Worm (Caenorhabditis elegans) whole organism, late embryonic: ENCODE data around the gene tag-123.

Experiments used
- C08G9.2 ChIP-seq: sonication (generic microtip); optimal IDR thresholded peaks from 2 replicates; lab custom pipeline; 2016; ENCODE audit warnings: mild to moderate bottlenecking, missing genetic modification characterization, moderate library complexity, missing compliant biosample characterization
- C38D4.7 ChIP-seq: fragments of 200-800 bp; sonication (Bioruptor generic); optimal IDR thresholded peaks from 2 replicates; lab custom pipeline; 2018; ENCODE audit warnings: mild to moderate bottlenecking, missing genetic modification characterization, moderate library complexity, missing compliant biosample characterization
- F13H6.1 ChIP-seq: sonication (generic microtip); optimal IDR thresholded peaks from 2 replicates; lab custom pipeline; 2016; ENCODE audit warnings: missing genetic modification characterization, missing compliant biosample characterization
- K09A11.1 ChIP-seq: sonication (generic microtip); optimal IDR thresholded peaks from 2 replicates; lab custom pipeline; 2017; ENCODE audit warnings: antibody characterized with exemption, mild to moderate bottlenecking, missing genetic modification characterization, missing compliant biosample characterization; ENCODE audit not compliant: insufficient read depth
- T23F11.4 ChIP-seq: fragments of 200-800 bp; sonication (Bioruptor generic); optimal IDR thresholded peaks from 2 replicates; lab custom pipeline; 2018; ENCODE audit warnings: mild to moderate bottlenecking, missing genetic modification characterization, missing compliant biosample characterization
- Y22D7AL.16 ChIP-seq: sonication (generic microtip); optimal IDR thresholded peaks from 2 replicates; lab custom pipeline; 2016; ENCODE audit warnings: missing genetic modification characterization, missing compliant biosample characterization
- ahr-1 ChIP-seq: sonication (generic microtip); optimal IDR thresholded peaks from 2 replicates; lab custom pipeline; 2016; ENCODE audit warnings: missing genetic modification characterization, missing compliant biosample characterization
- ama-1 ChIP-seq: fragments of 150-350 bp; optimal IDR thresholded peaks from 2 replicates; lab custom pipeline; 2014
- ceh-14 ChIP-seq: sonication (generic microtip); optimal IDR thresholded peaks from 2 replicates; lab custom pipeline; 2016; ENCODE audit warnings: missing genotype, missing genetic modification characterization, missing compliant biosample characterization
- ceh-22 ChIP-seq: sonication (generic microtip); optimal IDR thresholded peaks from 2 replicates; lab custom pipeline; 2017; ENCODE audit warnings: missing biosample characterization, missing genetic modification characterization
- ceh-24 ChIP-seq: sonication (generic microtip); optimal IDR thresholded peaks from 2 replicates; lab custom pipeline; 2016; ENCODE audit warnings: mild to moderate bottlenecking, missing genetic modification characterization, missing compliant biosample characterization
- ceh-30 ChIP-seq: fragments of 150-350 bp; optimal IDR thresholded peaks from 2 replicates; lab custom pipeline; 2014; ENCODE audit warnings: missing biosample characterization, missing genetic modification characterization
- ceh-9 ChIP-seq: sonication (generic microtip); optimal IDR thresholded peaks from 2 replicates; lab custom pipeline; 2016; ENCODE audit warnings: mild to moderate bottlenecking, missing genetic modification characterization, inconsistent platforms, missing compliant biosample characterization
- dve-1 ChIP-seq: sonication (generic microtip); optimal IDR thresholded peaks from 2 replicates; lab custom pipeline; 2017; ENCODE audit warnings: antibody characterized with exemption, mild to moderate bottlenecking, missing genetic modification characterization, missing compliant biosample characterization
- elt-2 ChIP-seq: sonication (generic microtip); optimal IDR thresholded peaks from 2 replicates; lab custom pipeline; 2016; ENCODE audit warnings: missing genetic modification reagents, missing genetic modification characterization, missing compliant biosample characterization
- eyg-1 ChIP-seq: sonication (generic microtip); optimal IDR thresholded peaks from 2 replicates; lab custom pipeline; 2016; ENCODE audit warnings: missing genotype, missing genetic modification characterization, missing compliant biosample characterization
- fax-1 ChIP-seq: sonication (generic microtip); optimal IDR thresholded peaks from 2 replicates; lab custom pipeline; 2016; ENCODE audit warnings: missing genotype, missing genetic modification characterization, missing compliant biosample characterization
- fkh-10 ChIP-seq: fragments of 150-350 bp; optimal IDR thresholded peaks from 2 replicates; lab custom pipeline; 2014; ENCODE audit warnings: missing biosample characterization, missing genetic modification reagents, missing genetic modification characterization
- fkh-6 ChIP-seq: sonication (generic microtip); optimal IDR thresholded peaks from 2 replicates; lab custom pipeline; 2016; ENCODE audit warnings: missing genetic modification characterization, missing compliant biosample characterization
- hlh-15 ChIP-seq: sonication (generic microtip); optimal IDR thresholded peaks from 2 replicates; lab custom pipeline; 2016; ENCODE audit warnings: missing genetic modification characterization, missing compliant biosample characterization
- hlh-30 ChIP-seq: sonication (generic microtip); optimal IDR thresholded peaks from 2 replicates; lab custom pipeline; 2017; ENCODE audit warnings: antibody characterized with exemption, missing genetic modification characterization, missing compliant biosample characterization; ENCODE audit not compliant: insufficient read depth
- hlh-8 ChIP-seq: sonication (generic microtip); optimal IDR thresholded peaks from 2 replicates; lab custom pipeline; 2016; ENCODE audit warnings: missing genotype, missing genetic modification characterization, missing compliant biosample characterization
- lim-6 ChIP-seq: sonication (generic microtip); optimal IDR thresholded peaks from 2 replicates; lab custom pipeline; 2016; ENCODE audit warnings: missing genetic modification characterization, missing compliant biosample characterization
- madf-2 ChIP-seq: sonication (generic microtip); optimal IDR thresholded peaks from 2 replicates; lab custom pipeline; 2017; ENCODE audit warnings: missing genetic modification characterization, missing compliant biosample characterization
- mec-3 ChIP-seq: sonication (generic microtip); optimal IDR thresholded peaks from 2 replicates; lab custom pipeline; 2016; ENCODE audit warnings: borderline replicate concordance, missing genetic modification characterization, missing compliant biosample characterization
- nfya-1 ChIP-seq: sonication (generic microtip); optimal IDR thresholded peaks from 2 replicates; lab custom pipeline; 2017; ENCODE audit warnings: missing genetic modification characterization, mild to moderate bottlenecking, missing compliant biosample characterization, antibody characterized with exemption, moderate library complexity
- nhr-11 ChIP-seq: fragments of 150-350 bp; optimal IDR thresholded peaks from 2 replicates; lab custom pipeline; 2014; ENCODE audit warnings: missing biosample characterization, missing genetic modification characterization
- nhr-232 ChIP-seq: sonication (generic microtip); optimal IDR thresholded peaks from 2 replicates; lab custom pipeline; 2016; ENCODE audit warnings: missing genetic modification characterization, missing compliant biosample characterization
- npax-4 ChIP-seq: sonication (generic microtip); optimal IDR thresholded peaks from 2 replicates; lab custom pipeline; 2016; ENCODE audit warnings: missing genetic modification characterization, missing compliant biosample characterization
- pag-3 ChIP-seq: sonication (generic microtip); optimal IDR thresholded peaks from 2 replicates; lab custom pipeline; 2016; ENCODE audit warnings: missing compliant biosample characterization, missing genetic modification characterization, borderline replicate concordance
- pat-9 ChIP-seq: fragments of 200-800 bp; sonication (Bioruptor generic); optimal IDR thresholded peaks from 2 replicates; lab custom pipeline; 2018; ENCODE audit warnings: mild to moderate bottlenecking, missing genetic modification characterization, moderate library complexity, missing compliant biosample characterization
- pax-1 ChIP-seq: fragments of 150-350 bp; optimal IDR thresholded peaks from 2 replicates; lab custom pipeline; 2014; ENCODE audit warnings: missing biosample characterization, missing genetic modification characterization
- pqm-1 ChIP-seq: sonication (generic microtip); optimal IDR thresholded peaks from 2 replicates; lab custom pipeline; 2016; ENCODE audit warnings: missing genetic modification characterization, missing compliant biosample characterization
- pros-1 ChIP-seq: fragments of 150-350 bp; optimal IDR thresholded peaks from 2 replicates; lab custom pipeline; 2014; ENCODE audit warnings: missing biosample characterization, missing genetic modification reagents, missing genetic modification characterization
- ref-2 ChIP-seq: sonication (generic microtip); optimal IDR thresholded peaks from 2 replicates; lab custom pipeline; 2016; ENCODE audit warnings: missing genetic modification characterization, missing compliant biosample characterization
- rnt-1 ChIP-seq: sonication (generic microtip); optimal IDR thresholded peaks from 2 replicates; lab custom pipeline; 2016; ENCODE audit warnings: missing genetic modification characterization, missing compliant biosample characterization
- sdc-2 ChIP-seq: sonication (generic microtip); optimal IDR thresholded peaks from 2 replicates; lab custom pipeline; 2016; ENCODE audit warnings: missing genotype, missing genetic modification characterization, missing compliant biosample characterization
- sox-4 ChIP-seq: sonication (generic microtip); optimal IDR thresholded peaks from 2 replicates; lab custom pipeline; 2017; ENCODE audit warnings: mild to moderate bottlenecking, missing genetic modification characterization, inconsistent platforms, missing compliant biosample characterization
- syd-9 ChIP-seq: sonication (generic microtip); optimal IDR thresholded peaks from 2 replicates; lab custom pipeline; 2016; ENCODE audit warnings: mild to moderate bottlenecking, missing genetic modification characterization, moderate library complexity, missing compliant biosample characterization
- tbx-2 ChIP-seq: sonication (generic microtip); optimal IDR thresholded peaks from 2 replicates; lab custom pipeline; 2016; ENCODE audit warnings: missing genetic modification characterization, missing compliant biosample characterization
- unc-42 ChIP-seq: sonication (generic microtip); optimal IDR thresholded peaks from 2 replicates; lab custom pipeline; 2016; ENCODE audit warnings: missing genotype, missing genetic modification characterization, missing compliant biosample characterization
- unc-55 ChIP-seq: sonication (generic microtip); optimal IDR thresholded peaks from 2 replicates; lab custom pipeline; 2017; ENCODE audit warnings: missing biosample characterization, missing genetic modification reagents, missing genetic modification characterization
- zip-5 ChIP-seq: sonication (generic microtip); optimal IDR thresholded peaks from 2 replicates; lab custom pipeline; 2016; ENCODE audit warnings: missing genetic modification characterization, missing compliant biosample characterization
- ztf-16 ChIP-seq: sonication (generic microtip); optimal IDR thresholded peaks from 2 replicates; lab custom pipeline; 2017; ENCODE audit warnings: missing genetic modification characterization, missing compliant biosample characterization

The tag-123 gene

DNA sequence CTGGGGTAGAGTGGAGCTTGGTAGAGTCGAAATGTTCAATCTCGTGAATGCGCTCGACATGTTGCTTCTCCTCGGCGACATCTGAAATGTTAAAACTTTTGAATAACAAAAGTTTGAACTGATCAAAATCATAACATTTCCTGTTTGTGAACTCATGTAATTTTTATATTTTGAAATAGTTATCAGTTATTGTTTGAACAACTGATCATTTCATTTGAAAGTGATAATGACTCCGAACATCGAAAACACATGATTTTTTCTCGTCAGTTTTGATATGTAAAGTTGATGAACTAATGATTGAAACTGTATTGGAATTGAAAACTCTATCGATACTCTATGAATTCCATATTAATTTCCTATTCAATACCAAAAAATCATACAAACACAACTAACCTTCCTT, 1.3 kb upstream of the tag-123 start:
- TF ChIP-seq ceh-9 (tag; lab: Kevin White, UChicago) = no peak
- TF ChIP-seq tbx-2 (tag; lab: Kevin White, UChicago) = no peak
- no peak for TF ChIP-seq pros-1 (tag; lab: Kevin White, UChicago)
- TF ChIP-seq nhr-11 = no peak
- no peak for TF ChIP-seq K09A11.1
- TF ChIP-seq madf-2 (tag; lab: Kevin White, UChicago) = no peak
- no peak for TF ChIP-seq eyg-1 (tag; lab: Kevin White, UChicago)
- no peak for TF ChIP-seq ama-1 (lab: Kevin White, UChicago)
- TF ChIP-seq C08G9.2 = no peak
- TF ChIP-seq mec-3 (tag; lab: Kevin White, UChicago) = no peak
- no peak for TF ChIP-seq ceh-30 (tag; lab: Kevin White, UChicago)
- no peak for TF ChIP-seq C38D4.7
- TF ChIP-seq nfya-1 (tag; lab: Kevin White, UChicago) = no peak
- TF ChIP-seq hlh-15 = no peak
- no peak for TF ChIP-seq hlh-30 (tag; lab: Kevin White, UChicago)
- no peak for TF ChIP-seq syd-9 (tag; lab: Kevin White, UChicago)
- no peak for TF ChIP-seq sdc-2 (tag; lab: Kevin White, UChicago)
- no peak for TF ChIP-seq ahr-1
- TF ChIP-seq sox-4 = no peak
- no peak for TF ChIP-seq unc-55 (GFP tag; lab: Kevin White, UChicago)

DNA sequence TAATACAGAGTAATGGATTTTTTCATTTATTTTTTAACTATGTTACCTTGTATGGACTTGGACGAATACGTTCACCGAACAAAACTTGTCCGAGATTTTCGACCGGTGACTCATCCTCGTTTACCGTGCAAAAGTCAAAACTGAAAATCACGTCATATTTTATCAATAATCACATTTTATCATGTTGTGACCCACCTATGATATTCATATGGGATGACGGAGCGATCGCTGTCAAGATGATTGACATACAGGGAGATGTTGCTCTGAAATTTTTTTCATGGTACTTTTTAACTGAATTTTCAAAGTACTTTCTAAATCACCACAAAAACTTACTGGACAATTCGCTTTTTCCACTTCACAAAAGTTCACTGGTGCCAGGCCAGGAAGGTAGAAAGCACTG, 261 bp downstream of the tag-123 start:
- TF ChIP-seq unc-55 (GFP tag; lab: Kevin White, UChicago) (no peak), npax-4 (no peak), ceh-24 (tag; lab: Kevin White, UChicago) (no peak), ref-2 (tag; lab: Kevin White, UChicago) (no peak), lim-6 (tag; lab: Kevin White, UChicago) (no peak), sdc-2 (tag; lab: Kevin White, UChicago) (no peak)

DNA sequence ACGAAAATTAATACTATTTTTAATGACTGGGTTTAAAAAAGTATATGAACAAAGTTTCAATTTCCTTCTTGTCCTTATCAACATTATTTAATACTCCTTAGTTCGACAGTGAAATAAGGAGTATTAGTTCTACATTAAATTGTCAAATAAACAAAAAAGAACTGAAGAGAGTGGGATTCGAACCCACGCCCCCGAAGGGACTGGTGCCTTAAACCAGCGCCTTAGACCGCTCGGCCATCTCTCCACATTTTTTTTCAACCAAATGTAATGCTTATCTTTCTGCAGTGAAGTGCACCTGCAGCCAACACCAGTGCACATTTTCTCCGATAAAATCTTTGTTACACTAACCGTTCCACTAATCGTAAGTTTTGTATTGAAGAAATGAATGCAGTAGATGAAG, 2.6 kb downstream of the tag-123 start:
- TF ChIP-seq lim-6 (tag; lab: Kevin White, UChicago) = no peak
- no peak for TF ChIP-seq hlh-8 (tag; lab: Kevin White, UChicago)
- no peak for TF ChIP-seq pax-1 (tag; lab: Kevin White, UChicago)
- no peak for TF ChIP-seq unc-42 (tag; lab: Kevin White, UChicago)
- no peak for TF ChIP-seq fax-1 (tag; lab: Kevin White, UChicago)
- no peak for TF ChIP-seq elt-2 (tag; lab: Kevin White, UChicago)
- TF ChIP-seq zip-5 (tag; lab: Kevin White, UChicago) = no peak
- TF ChIP-seq sox-4 = no peak
- no peak for TF ChIP-seq pag-3
- TF ChIP-seq pat-9 = no peak
- TF ChIP-seq fkh-10 = no peak

DNA sequence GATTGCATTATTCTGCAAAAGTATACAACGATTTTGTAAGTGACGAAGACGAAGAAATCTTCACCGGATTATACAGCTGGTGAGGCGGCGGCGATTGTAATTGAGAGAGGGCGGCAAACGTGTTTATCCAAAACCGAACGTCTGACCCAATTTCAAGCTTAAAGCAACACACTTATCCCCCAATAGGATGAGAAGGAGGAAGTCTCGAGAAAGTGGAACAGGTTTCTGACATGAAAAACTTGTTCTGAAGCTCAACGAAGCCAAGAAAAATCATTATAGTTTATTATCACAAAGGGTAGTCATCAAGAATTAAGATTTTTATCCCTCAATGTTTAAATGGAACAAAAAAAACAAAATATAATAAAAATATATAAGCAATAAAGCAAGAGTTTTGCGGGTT, 3.5 kb downstream of the tag-123 start, which contains the start of gene spp-13:
Gene spp-13, minus strand, starts transcription at position 143 of the 400 bp plus-strand sequence.
- no peak for TF ChIP-seq pqm-1 (tag; lab: Kevin White, UChicago)
- TF ChIP-seq Y22D7AL.16 (tag; lab: Kevin White, UChicago) = no peak
- no peak for TF ChIP-seq ceh-14 (tag; lab: Kevin White, UChicago)
- no peak for TF ChIP-seq ceh-9 (tag; lab: Kevin White, UChicago)
- no peak for TF ChIP-seq zip-5 (tag; lab: Kevin White, UChicago)
- TF ChIP-seq fkh-6 (tag; lab: Kevin White, UChicago) = no peak
- no peak for TF ChIP-seq dve-1 (tag; lab: Kevin White, UChicago)
- no peak for TF ChIP-seq ztf-16 (tag; lab: Kevin White, UChicago)
- TF ChIP-seq F13H6.1 = no peak
- TF ChIP-seq pag-3 = no peak
- no peak for TF ChIP-seq nhr-232 (tag; lab: Kevin White, UChicago)
- no peak for TF ChIP-seq pat-9
- no peak for TF ChIP-seq ceh-22 (tag; lab: Kevin White, UChicago)
- no peak for TF ChIP-seq rnt-1 (tag; lab: Kevin White, UChicago)
- no peak for TF ChIP-seq fkh-10
- TF ChIP-seq C08G9.2 = no peak
- no peak for TF ChIP-seq T23F11.4 (GFP tag; lab: Kevin White, UChicago)
- TF ChIP-seq, all 69 proteins: peak for 0
